Fruit fly (Drosophila melanogaster): ENCODE data around the gene CG9215.

Gene CG9215

DNA sequence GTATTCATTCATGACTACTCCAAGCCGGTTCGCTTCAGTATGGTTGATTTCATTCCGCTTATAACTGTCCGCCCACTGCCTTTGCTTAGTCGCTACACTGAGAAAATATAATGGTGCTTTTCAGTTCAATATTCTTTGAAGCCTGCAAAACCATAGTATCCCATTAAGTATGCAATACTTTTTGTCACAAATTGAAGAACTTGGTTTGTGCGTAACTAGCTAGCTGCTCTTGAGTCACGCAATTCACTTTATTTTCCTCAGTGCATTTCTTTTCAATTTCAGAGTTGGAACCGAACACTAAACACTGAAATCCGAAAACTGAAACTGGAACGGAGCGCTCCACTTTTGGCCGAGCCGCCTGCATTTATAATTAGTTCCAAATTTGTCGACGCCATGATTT is 17.0 kb upstream of the CG9215 start (continued):
- TF ChIP-seq CG6272 (GFP tag; IDR thresholded peaks at IDR 0.05) (0 out of 2 replicates have a peak, but pooled peaks have one; percentile 47), CG5953 (GFP tag; IDR thresholded peaks at IDR 0.05) (no peak), mam (GFP tag; optimal IDR thresholded peaks at IDR 0.05) (peak; percentile 53), MESR4 (GFP tag; optimal IDR thresholded peaks at IDR 0.05) (no peak), CG43689 (GFP tag; IDR thresholded peaks at IDR 0.05) (no peak), CG6689 (GFP tag; IDR thresholded peaks at IDR 0.05) (peak; percentile 65), Usf (GFP tag; optimal IDR thresholded peaks at IDR 0.05) (no peak), HLHmδ (GFP tag; optimal IDR thresholded peaks at IDR 0.05) (no peak), Mes4 (GFP tag; optimal IDR thresholded peaks at IDR 0.05) (peak; percentile 26), hb (GFP tag; IDR thresholded peaks at IDR 0.05; ENCODE audit: partially characterized antibody) (no peak), CG12769 (tag; optimal IDR thresholded peaks at IDR 0.05) (peak; percentile 77), Gug (GFP tag; IDR thresholded peaks at IDR 0.05) (peak; percentile 56; the same call in 3 of the 4 replicates), CG15479 (GFP tag; optimal IDR thresholded peaks at IDR 0.05) (no peak), CG14050 (GFP tag; IDR thresholded peaks at IDR 0.05) (peak; percentile 51; the same call in 2 of the 3 replicates), CG11085 (GFP tag; IDR thresholded peaks at IDR 0.05) (no peak), CG4820 (GFP tag; optimal IDR thresholded peaks at IDR 0.05) (peak; percentile 55), fd3F (GFP tag; optimal IDR thresholded peaks at IDR 0.05) (peak; percentile 33), zen (tag; optimal IDR thresholded peaks at IDR 0.05) (peak; percentile 31), CG17385 (GFP tag; optimal IDR thresholded peaks at IDR 0.05) (peak; percentile 41), Meics (GFP tag; optimal IDR thresholded peaks at IDR 0.05) (peak; percentile 55), az2 (GFP tag; optimal IDR thresholded peaks at IDR 0.05) (peak; percentile 54), CHES-1-like (GFP tag; optimal IDR thresholded peaks at IDR 0.05) (peak; percentile 12), Abd-B (GFP tag; optimal IDR thresholded peaks at IDR 0.05) (peak; percentile 47), MTF-1 (GFP tag; optimal IDR thresholded peaks at IDR 0.05; ENCODE audit: borderline replicate concordance) (peak; percentile 36), Neu2 (GFP tag; optimal IDR thresholded peaks at IDR 0.05; ENCODE audit: borderline replicate concordance) (no peak), CG14667 (GFP tag; IDR thresholded peaks at IDR 0.05) (peak; percentile 51), Myb (GFP tag; optimal IDR thresholded peaks at IDR 0.05) (peak; percentile 36), btn (GFP tag; optimal IDR thresholded peaks at IDR 0.05) (peak; percentile 26), ssp (GFP tag; IDR thresholded peaks at IDR 0.05) (peak; percentile 37; the same call in 1 of the 2 replicates), CG1602 (GFP tag; optimal IDR thresholded peaks at IDR 0.05) (peak; percentile 44), CG4360 (GFP tag; IDR thresholded peaks at IDR 0.05) (no peak), Mad (GFP tag; optimal IDR thresholded peaks at IDR 0.05) (no peak), CG11247 (GFP tag; IDR thresholded peaks at IDR 0.05) (0 out of 2 replicates have a peak, but pooled peaks have one; percentile 39), gcm2 (GFP tag; optimal IDR thresholded peaks at IDR 0.05) (no peak), ATbp (GFP tag; optimal IDR thresholded peaks at IDR 0.05) (peak; percentile 53), CG13894 (tag; optimal IDR thresholded peaks at IDR 0.05) (no peak), Dad (GFP tag; optimal IDR thresholded peaks at IDR 0.05) (peak; percentile 23), Bteb2 (GFP tag; optimal IDR thresholded peaks at IDR 0.05) (no peak), eyg (GFP tag; optimal IDR thresholded peaks at IDR 0.05) (no peak), CG11723 (GFP tag; optimal IDR thresholded peaks at IDR 0.05) (no peak), CG10209 (GFP tag; optimal IDR thresholded peaks at IDR 0.05) (peak; percentile 38), HmgD (GFP tag; optimal IDR thresholded peaks at IDR 0.05) (no peak), z (GFP tag; IDR thresholded peaks at IDR 0.05) (no peak), Pdp1 (GFP tag; optimal IDR thresholded peaks at IDR 0.05) (peak; percentile 41 to 61), stwl (tag; optimal IDR thresholded peaks at IDR 0.05) (no peak), CG2875 (GFP tag; optimal IDR thresholded peaks at IDR 0.05) (peak; percentile 2), ab (GFP tag; optimal IDR thresholded peaks at IDR 0.05) (no peak), cwo (GFP tag; optimal IDR thresholded peaks at IDR 0.05) (peak; percentile 22), nmo (GFP tag; optimal IDR thresholded peaks at IDR 0.05) (peak; percentile 46), sd (tag; optimal IDR thresholded peaks at IDR 0.05) (no peak), CG10565 (GFP tag; optimal IDR thresholded peaks at IDR 0.05) (no peak)

Measured in whole organism, embryonic.